4 fruit fly cellular contexts compared by ENCODE assay signal in the genomic region with DNA sequence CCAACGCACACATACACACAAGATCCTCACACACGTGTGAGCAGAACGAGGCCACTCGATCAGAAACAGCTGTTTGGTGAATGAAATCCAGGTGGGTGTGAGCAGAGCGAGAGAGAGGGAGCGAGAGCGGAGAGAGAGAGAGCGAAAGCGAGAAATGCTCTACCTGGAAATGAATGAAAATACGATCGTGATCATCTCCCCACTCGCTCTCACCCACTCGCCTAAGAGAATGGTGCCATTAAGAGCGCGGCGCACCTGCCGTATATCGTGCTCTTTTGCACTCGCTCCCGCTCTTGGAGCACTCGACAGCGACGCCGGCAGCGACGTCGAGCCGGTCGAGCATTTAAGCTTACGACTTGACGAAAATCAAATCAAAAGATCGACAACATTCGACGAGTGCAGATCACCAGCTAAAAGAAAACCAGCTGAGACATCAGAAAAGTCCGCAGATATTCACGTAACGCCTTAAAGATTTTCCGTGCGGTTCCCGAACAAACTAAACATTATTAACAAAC.
TF ChIP-seq lines count a peak whose summit lies in the region.

tal-1A (plus strand) TSS at position 374 of the 515 bp plus-strand sequence.
tal-2A (plus strand) TSS at position 374 of the 515 bp plus-strand sequence.
tal-3A (plus strand) TSS at position 374 of the 515 bp plus-strand sequence.
tal-AA (plus strand) TSS at position 374 of the 515 bp plus-strand sequence.

TF ChIP-seq in whole organism, embryonic, 481 proteins besides CTCF, POLR2A, EP300 and RAD21 (continued from another document and continues in another):
- peak; percentile 7 for TF ChIP-seq gcm (GFP tag; optimal IDR thresholded peaks at IDR 0.05; lab: Kevin White, UChicago)
- no peak for TF ChIP-seq CG12236 (GFP tag; optimal IDR thresholded peaks at IDR 0.05; lab: Kevin White, UChicago)
- peak; percentile 58 for TF ChIP-seq sqz (GFP tag; optimal IDR thresholded peaks at IDR 0.05; lab: Kevin White, UChicago)
- TF ChIP-seq Poxn (GFP tag; IDR thresholded peaks at IDR 0.05; lab: Robert Waterston, UW) = no peak
- TF ChIP-seq Hmr (GFP tag; optimal IDR thresholded peaks at IDR 0.05; lab: Kevin White, UChicago) = no peak
- no peak for TF ChIP-seq CG8281 (tag; optimal IDR thresholded peaks at IDR 0.05; lab: Kevin White, UChicago)
- TF ChIP-seq aop (GFP tag; IDR thresholded peaks at IDR 0.05; lab: Robert Waterston, UW) = 0 out of 2 replicates have a peak, but pooled peaks have one; percentile 24
- peak in 1 of 3 experiments; percentile 57 for TF ChIP-seq Stat92E (GFP tag; optimal IDR thresholded peaks at IDR 0.05; lab: Kevin White, UChicago)
- TF ChIP-seq Hr39 (optimal IDR thresholded peaks at IDR 0.05; lab: Kevin White, UChicago) = no peak
- TF ChIP-seq CG9437 (GFP tag; optimal IDR thresholded peaks at IDR 0.05; lab: Kevin White, UChicago) = no peak
- no peak for TF ChIP-seq CG8359 (GFP tag; optimal IDR thresholded peaks at IDR 0.05; lab: Kevin White, UChicago; ENCODE audit: borderline replicate concordance)
- no peak for TF ChIP-seq CG15479 (GFP tag; optimal IDR thresholded peaks at IDR 0.05; lab: Kevin White, UChicago)
- TF ChIP-seq CG11504 (tag; optimal IDR thresholded peaks at IDR 0.05; lab: Kevin White, UChicago) = peak; percentile 4
- 0 out of 2 replicates have a peak, but pooled peaks have one; percentile 47 for TF ChIP-seq ara (GFP tag; IDR thresholded peaks at IDR 0.05; lab: Robert Waterston, UW)
- TF ChIP-seq CG17802 (tag; optimal IDR thresholded peaks at IDR 0.05; lab: Kevin White, UChicago) = no peak
- TF ChIP-seq al (GFP tag; IDR thresholded peaks at IDR 0.05; lab: Robert Waterston, UW) = no peak
- no peak for TF ChIP-seq nerfin-2 (GFP tag; IDR thresholded peaks at IDR 0.05; lab: Robert Waterston, UW; ENCODE audit: partially characterized antibody)
- no peak for TF ChIP-seq dpn (GFP tag; optimal IDR thresholded peaks at IDR 0.05; lab: Kevin White, UChicago)
- no peak for TF ChIP-seq CG17568 (GFP tag; optimal IDR thresholded peaks at IDR 0.05; lab: Kevin White, UChicago)
- peak; percentile 6 for TF ChIP-seq unpg (GFP tag; optimal IDR thresholded peaks at IDR 0.05; lab: Kevin White, UChicago)
- no peak for TF ChIP-seq Dip2 (GFP tag; IDR thresholded peaks at IDR 0.05; lab: Robert Waterston, UW)
- no peak for TF ChIP-seq CG7745 (tag; optimal IDR thresholded peaks at IDR 0.05; lab: Kevin White, UChicago)
- TF ChIP-seq CG34376 (GFP tag; optimal IDR thresholded peaks at IDR 0.05; lab: Kevin White, UChicago) = peak; percentile 14
- no peak for TF ChIP-seq ranshi (GFP tag; IDR thresholded peaks at IDR 0.05; lab: Robert Waterston, UW)
- no peak for TF ChIP-seq slou (GFP tag; optimal IDR thresholded peaks at IDR 0.05; lab: Kevin White, UChicago)
- no peak for TF ChIP-seq E2f1 (GFP tag; IDR thresholded peaks at IDR 0.05; lab: Robert Waterston, UW)
- no peak for TF ChIP-seq CG2120 (GFP tag; optimal IDR thresholded peaks at IDR 0.05; lab: Kevin White, UChicago)
- no peak for TF ChIP-seq CG3065 (GFP tag; optimal IDR thresholded peaks at IDR 0.05; lab: Kevin White, UChicago)
- TF ChIP-seq rib (GFP tag; IDR thresholded peaks at IDR 0.05; lab: Robert Waterston, UW) = no peak; the same call in 1 of the 2 replicates
- TF ChIP-seq C15 (GFP tag; IDR thresholded peaks at IDR 0.05; lab: Robert Waterston, UW) = no peak
- TF ChIP-seq CG30020 (tag; optimal IDR thresholded peaks at IDR 0.05; lab: Kevin White, UChicago) = no peak

TF ChIP-seq in whole organism, prepupa, 60 proteins besides CTCF, POLR2A, EP300 and RAD21 (continued from another document and continues in another):
- TF ChIP-seq Eip78C (GFP tag; lab: Kevin White, UChicago) = peak; percentile 84
- peak; percentile 76; the same call in 2 of the 3 replicates for TF ChIP-seq eg (GFP tag; IDR thresholded peaks at IDR 0.05; lab: Robert Waterston, UW)
- TF ChIP-seq net (GFP tag; optimal IDR thresholded peaks at IDR 0.05; lab: Kevin White, UChicago) = peak; percentile 64
- TF ChIP-seq salr (GFP tag; optimal IDR thresholded peaks at IDR 0.05; lab: Kevin White, UChicago) = no peak
- TF ChIP-seq Sox14 (GFP tag; optimal IDR thresholded peaks at IDR 0.05; lab: Kevin White, UChicago) = peak; percentile 21
- no peak for TF ChIP-seq spab (GFP tag; optimal IDR thresholded peaks at IDR 0.05; lab: Kevin White, UChicago)
- TF ChIP-seq Hr39 (GFP tag; optimal IDR thresholded peaks at IDR 0.05; lab: Kevin White, UChicago) = no peak
- peak; percentile 4 for TF ChIP-seq CG34406 (GFP tag; optimal IDR thresholded peaks at IDR 0.05; lab: Kevin White, UChicago)
- TF ChIP-seq CG3919 (GFP tag; optimal IDR thresholded peaks at IDR 0.05; lab: Kevin White, UChicago) = peak; percentile 51
- TF ChIP-seq CG6808 (GFP tag; optimal IDR thresholded peaks at IDR 0.05; lab: Kevin White, UChicago) = peak; percentile 18
- TF ChIP-seq svp (GFP tag; lab: Kevin White, UChicago) = peak; percentile 83
- no peak for TF ChIP-seq topi (GFP tag; optimal IDR thresholded peaks at IDR 0.05; lab: Kevin White, UChicago)
- peak; percentile 74 for TF ChIP-seq CG15336 (GFP tag; IDR thresholded peaks at IDR 0.05; lab: Robert Waterston, UW)
- peak; percentile 75 for TF ChIP-seq CG6854 (GFP tag; optimal IDR thresholded peaks at IDR 0.05; lab: Kevin White, UChicago)
- TF ChIP-seq dac (GFP tag; optimal IDR thresholded peaks at IDR 0.05; lab: Kevin White, UChicago) = no peak
- peak; percentile 7 for TF ChIP-seq CG7368 (GFP tag; optimal IDR thresholded peaks at IDR 0.05; lab: Kevin White, UChicago)
- TF ChIP-seq CG31627 (GFP tag; optimal IDR thresholded peaks at IDR 0.05; lab: Kevin White, UChicago) = no peak
- TF ChIP-seq cyc (GFP tag; optimal IDR thresholded peaks at IDR 0.05; lab: Kevin White, UChicago) = peak; percentile 8
- TF ChIP-seq CG9139 (GFP tag; optimal IDR thresholded peaks at IDR 0.05; lab: Kevin White, UChicago) = peak; percentile 51
- peak; percentile 11 for TF ChIP-seq Met (GFP tag; optimal IDR thresholded peaks at IDR 0.05; lab: Kevin White, UChicago)
- TF ChIP-seq CG8632 (GFP tag; optimal IDR thresholded peaks at IDR 0.05; lab: Kevin White, UChicago) = peak; percentile 25
- TF ChIP-seq CG6276 (GFP tag; optimal IDR thresholded peaks at IDR 0.05; lab: Kevin White, UChicago) = peak; percentile 63
- peak; percentile 23 for TF ChIP-seq Smox (GFP tag; optimal IDR thresholded peaks at IDR 0.05; lab: Kevin White, UChicago)
- TF ChIP-seq CG3032 (tag; optimal IDR thresholded peaks at IDR 0.05; lab: Kevin White, UChicago) = peak; percentile 0
- peak; percentile 5 for TF ChIP-seq CG11762 (GFP tag; optimal IDR thresholded peaks at IDR 0.05; lab: Kevin White, UChicago; ENCODE audit: insufficient read depth)
- peak; percentile 56 for TF ChIP-seq esn (GFP tag; optimal IDR thresholded peaks at IDR 0.05; lab: Kevin White, UChicago)
- TF ChIP-seq OdsH (GFP tag; optimal IDR thresholded peaks at IDR 0.05; lab: Kevin White, UChicago) = no peak
- no peak for TF ChIP-seq Hr4 (GFP tag; optimal IDR thresholded peaks at IDR 0.05; lab: Kevin White, UChicago)
- no peak for TF ChIP-seq Gug (GFP tag; IDR thresholded peaks at IDR 0.05; lab: Robert Waterston, UW)
- TF ChIP-seq CG16779 (tag; optimal IDR thresholded peaks at IDR 0.05; lab: Kevin White, UChicago) = peak; percentile 61
- TF ChIP-seq fkh (GFP tag; optimal IDR thresholded peaks at IDR 0.05; lab: Kevin White, UChicago) = peak; percentile 23
- TF ChIP-seq Ets96B (tag; optimal IDR thresholded peaks at IDR 0.05; lab: Kevin White, UChicago) = no peak
- no peak for TF ChIP-seq lz (GFP tag; optimal IDR thresholded peaks at IDR 0.05; lab: Kevin White, UChicago)

TF ChIP-seq in whole organism, pupa, 21 proteins besides CTCF, POLR2A, EP300 and RAD21 (continued from another document):
- TF ChIP-seq CG4496 (GFP tag; IDR thresholded peaks at IDR 0.05; lab: Robert Waterston, UW) = no peak

TF ChIP-seq in whole organism, wandering third instar larva, 38 proteins besides CTCF, POLR2A, EP300 and RAD21 (continued from another document):
- TF ChIP-seq Dif (GFP tag; optimal IDR thresholded peaks at IDR 0.05; lab: Kevin White, UChicago; ENCODE audit: partially characterized antibody) (peak; percentile 99), GATAd (GFP tag; optimal IDR thresholded peaks at IDR 0.05; lab: Kevin White, UChicago) (no peak), fru (GFP tag; optimal IDR thresholded peaks at IDR 0.05; lab: Kevin White, UChicago) (peak; percentile 56), N (GFP tag; optimal IDR thresholded peaks at IDR 0.05; lab: Kevin White, UChicago) (no peak), OdsH (GFP tag; optimal IDR thresholded peaks at IDR 0.05; lab: Kevin White, UChicago) (peak; percentile 48), woc (GFP tag; optimal IDR thresholded peaks at IDR 0.05; lab: Kevin White, UChicago) (no peak), HLH106 (tag; optimal IDR thresholded peaks at IDR 0.05; lab: Kevin White, UChicago) (no peak), CrebA (GFP tag; optimal IDR thresholded peaks at IDR 0.05; lab: Kevin White, UChicago; ENCODE audit: borderline replicate concordance) (peak; percentile 65), Hr83 (GFP tag; optimal IDR thresholded peaks at IDR 0.05; lab: Kevin White, UChicago; ENCODE audit: poor library complexity, severe bottlenecking) (no peak), jim (GFP tag; optimal IDR thresholded peaks at IDR 0.05; lab: Kevin White, UChicago) (no peak), dl (GFP tag; optimal IDR thresholded peaks at IDR 0.05; lab: Kevin White, UChicago; ENCODE audit: insufficient read depth in 1 of 2, partially characterized antibody in 2 of 2) (peak; percentile 92 to 96), pan (optimal IDR thresholded peaks at IDR 0.05; lab: Kevin White, UChicago) (no peak), CG32264 (GFP tag; optimal IDR thresholded peaks at IDR 0.05; lab: Kevin White, UChicago) (no peak), Sp1 (GFP tag; optimal IDR thresholded peaks at IDR 0.05; lab: Kevin White, UChicago) (peak; percentile 27), Hr78 (GFP tag; optimal IDR thresholded peaks at IDR 0.05; lab: Kevin White, UChicago) (no peak), rgr (GFP tag; optimal IDR thresholded peaks at IDR 0.05; lab: Kevin White, UChicago) (peak; percentile 47)
TF ChIP-seq in whole organism, wandering third instar larva: peak in this region for 17.
